Worm (Caenorhabditis elegans): ENCODE results near the gene test-1.

- no peak for TF ChIP-seq nhr-237 (tag; optimal IDR thresholded peaks at IDR 0.05)
- no peak for TF ChIP-seq elt-3 (tag; optimal IDR thresholded peaks at IDR 0.05)
- no peak for TF ChIP-seq F13H6.1 (tag; optimal IDR thresholded peaks at IDR 0.05)
- TF ChIP-seq skn-1 (tag; optimal IDR thresholded peaks at IDR 0.05) = no peak
- no peak for TF ChIP-seq ceh-82 (tag; optimal IDR thresholded peaks at IDR 0.05)
- no peak for TF ChIP-seq nhr-25 (tag; optimal IDR thresholded peaks at IDR 0.05)
- TF ChIP-seq unc-62 (GFP tag; optimal IDR thresholded peaks at IDR 0.05) = no peak
- TF ChIP-seq ZK546.5 (tag; optimal IDR thresholded peaks at IDR 0.05) = no peak
- peak; percentile 67 for TF ChIP-seq nhr-129 (tag; optimal IDR thresholded peaks at IDR 0.05)
Observed at ce11 chrIV:2193558-2193957, 56.8 kb downstream of the test-1 start.

All from whole organism, L2 larva.